Worm (Caenorhabditis elegans) whole organism, late embryonic: ENCODE results near the gene Y16B4A.2.

Experiments used
- fkh-6 ChIP-seq: sonication (generic microtip); optimal IDR thresholded peaks from 2 replicates; lab custom pipeline; 2016; ENCODE audit warnings: missing genetic modification characterization, missing compliant biosample characterization
- nhr-232 ChIP-seq: sonication (generic microtip); optimal IDR thresholded peaks from 2 replicates; lab custom pipeline; 2016; ENCODE audit warnings: missing genetic modification characterization, missing compliant biosample characterization
- pqm-1 ChIP-seq: sonication (generic microtip); optimal IDR thresholded peaks from 2 replicates; lab custom pipeline; 2016; ENCODE audit warnings: missing genetic modification characterization, missing compliant biosample characterization

DNA sequence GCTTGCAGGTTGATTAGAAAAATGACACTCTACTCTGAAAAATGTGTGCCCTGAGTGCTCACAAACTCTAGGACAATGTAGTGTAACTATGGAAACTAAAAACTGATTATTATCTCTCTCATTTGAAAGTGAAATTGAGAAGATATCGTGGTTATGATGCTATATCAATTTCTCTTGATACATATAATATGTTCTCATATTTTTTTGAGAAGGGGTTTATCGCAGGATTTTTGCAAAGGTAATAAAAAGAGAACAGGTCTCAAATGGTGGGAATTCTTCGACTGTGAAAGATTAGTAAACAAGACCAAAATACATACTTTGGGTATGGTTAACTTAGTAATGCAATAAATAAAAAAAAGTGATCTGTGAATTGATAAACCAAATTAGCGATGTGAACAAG lies 34.0 kb downstream of the Y16B4A.2 start:
- TF ChIP-seq fkh-6 (tag; lab: Kevin White, UChicago) = no peak
- no peak for TF ChIP-seq nhr-232 (tag; lab: Kevin White, UChicago)
- TF ChIP-seq pqm-1 (tag; lab: Kevin White, UChicago) = no peak
